Fruit fly (Drosophila melanogaster) whole organism, pupa: ENCODE data around the gene Cipc.
A peak's percentile ranks its signal among the peaks of the same experiment; 100 is the strongest.

ENCODE experiments used
- CG34367 ChIP-seq: fragments of 200-800 bp; sonication (Bioruptor generic); optimal IDR thresholded peaks from 2 replicates; lab custom pipeline; 2018; ENCODE audit warnings: missing biosample characterization, mild to moderate bottlenecking, missing genetic modification characterization
- CG8159 ChIP-seq: fragments of 200-800 bp; sonication (Bioruptor generic); optimal IDR thresholded peaks from 3 replicates; lab custom pipeline; 2018; ENCODE audit warnings: missing biosample characterization, mild to moderate bottlenecking, missing genetic modification characterization, moderate library complexity
- D1 ChIP-seq: fragments of 200-800 bp; sonication (Bioruptor generic); optimal IDR thresholded peaks from 2 replicates; lab custom pipeline; 2018; ENCODE audit warnings: missing biosample characterization, mild to moderate bottlenecking, missing genetic modification characterization, moderate library complexity
- Ets98B ChIP-seq: fragments of 200-800 bp; sonication (Bioruptor generic); IDR thresholded peaks from 2 replicates; pipeline ENCODE4 v1.3.6; 2022; ENCODE audit warnings: missing biosample characterization, missing genetic modification characterization
- Pif1A ChIP-seq: fragments of 200-800 bp; sonication (Bioruptor generic); optimal IDR thresholded peaks from 3 replicates; lab custom pipeline; 2016; ENCODE audit warnings: missing biosample characterization, missing genetic modification characterization

DNA sequence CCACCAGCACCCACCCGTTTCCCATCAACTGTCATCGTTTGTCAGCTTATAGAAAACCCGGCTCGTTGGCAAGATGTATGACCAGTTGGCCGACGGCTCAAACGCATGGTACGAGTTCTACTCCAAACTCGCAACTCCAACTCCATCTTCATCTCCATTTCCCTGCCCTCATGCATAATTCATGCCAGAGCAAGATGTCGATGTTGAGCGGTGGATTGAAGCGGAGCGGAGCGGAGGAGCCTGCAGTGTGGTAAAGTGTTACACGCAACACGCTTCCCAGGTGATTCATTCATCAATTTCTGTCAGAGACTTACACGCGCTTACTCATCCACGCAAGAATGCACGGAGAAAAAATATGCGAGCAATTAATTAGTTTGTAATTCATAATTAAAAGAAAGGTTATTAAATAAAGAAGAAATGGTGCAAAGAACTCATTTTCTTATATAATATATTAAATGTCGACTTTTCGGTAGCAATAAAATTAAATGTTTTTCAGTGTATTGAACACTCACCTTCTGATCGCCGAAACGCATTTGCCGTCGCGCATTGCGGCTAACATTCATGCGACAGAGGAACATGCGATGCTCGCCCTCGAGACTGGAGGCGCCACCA, 25.2 kb upstream of the Cipc start:
- TF ChIP-seq D1 (tag; lab: Kevin White, UChicago) (no peak), Pif1A (GFP tag; lab: Kevin White, UChicago) (peak; percentile 74), CG8159 (peak; percentile 83), Ets98B (GFP tag; lab: Robert Waterston, UW) (peak; percentile 70), CG34367 (tag; lab: Kevin White, UChicago) (peak; percentile 68)
